Worm (Caenorhabditis elegans): ENCODE results near the gene T07D3.9.
"Not testable (repeated sequence)": the region's sequence is repeated elsewhere in the genome, so short reads cannot be mapped to it uniquely, and the experiment has no call there.

The T07D3.9 gene

ce11 chrII:938549-938948 is 37.8 kb upstream of the T07D3.9 start, which contains the start of gene R07C3.3:
Gene R07C3.3 (plus strand): TSS chrII:938849.
- TF ChIP-seq hlh-6 (tag; optimal IDR thresholded peaks at IDR 0.05), result no peak
- TF ChIP-seq sox-4 (tag; optimal IDR thresholded peaks at IDR 0.05), result no peak
- TF ChIP-seq ceh-22 (tag; optimal IDR thresholded peaks at IDR 0.05), result no peak
- TF ChIP-seq pha-2 (tag; optimal IDR thresholded peaks at IDR 0.05), result no peak
- TF ChIP-seq ceh-14 (tag; optimal IDR thresholded peaks at IDR 0.05), result no peak
- TF ChIP-seq tbx-2 (tag; optimal IDR thresholded peaks at IDR 0.05), result no peak
- no peak for TF ChIP-seq odd-2 (tag; optimal IDR thresholded peaks at IDR 0.05)
- TF ChIP-seq ceh-48 (tag; optimal IDR thresholded peaks at IDR 0.05), result no peak
- TF ChIP-seq fkh-10 (GFP tag; optimal IDR thresholded peaks at IDR 0.05), result no peak
- no peak for TF ChIP-seq pros-1 (tag; optimal IDR thresholded peaks at IDR 0.05)
- no peak for TF ChIP-seq ets-4 (tag; optimal IDR thresholded peaks at IDR 0.05)
- TF ChIP-seq T23F11.4 (GFP tag; optimal IDR thresholded peaks at IDR 0.05), result no peak
- no peak for TF ChIP-seq ceh-18 (tag; optimal IDR thresholded peaks at IDR 0.05)
- TF ChIP-seq eyg-1 (tag; optimal IDR thresholded peaks at IDR 0.05), result no peak
- no peak for TF ChIP-seq C38D4.7 (GFP tag; optimal IDR thresholded peaks at IDR 0.05)
- TF ChIP-seq ztf-16 (tag; optimal IDR thresholded peaks at IDR 0.05), result no peak

- no peak for TF ChIP-seq sox-2 (GFP tag; IDR thresholded peaks at IDR 0.05)
- TF ChIP-seq ref-2 (tag; optimal IDR thresholded peaks at IDR 0.05), result peak; percentile 83
Observed at ce11 chrII:937265-937664, 36.6 kb upstream of the T07D3.9 start.

- no peak for TF ChIP-seq ahr-1 (tag; optimal IDR thresholded peaks at IDR 0.05)
- no peak for TF ChIP-seq eyg-1 (tag; optimal IDR thresholded peaks at IDR 0.05)
- no peak for TF ChIP-seq pag-3 (tag; optimal IDR thresholded peaks at IDR 0.05; ENCODE audit: borderline replicate concordance)
- no peak for TF ChIP-seq C38D4.7 (GFP tag; optimal IDR thresholded peaks at IDR 0.05)
- TF ChIP-seq rnt-1 (tag; optimal IDR thresholded peaks at IDR 0.05), result no peak
- no peak for TF ChIP-seq lin-11 (tag; optimal IDR thresholded peaks at IDR 0.05)
- TF ChIP-seq tbx-7 (tag; optimal IDR thresholded peaks at IDR 0.05), result no peak
Observed at ce11 chrII:932718-933117, 32.0 kb upstream of the T07D3.9 start, which contains the start of gene acs-15. Gene acs-15 (plus strand): TSS chrII:933018.

ce11 chrII:930871-931270 is 30.2 kb upstream of the T07D3.9 start, which contains the start of gene fbxc-34:
Gene fbxc-34 (plus strand): TSS chrII:931171.
- TF ChIP-seq ceh-14 (tag; optimal IDR thresholded peaks at IDR 0.05); dmd-4 (tag; optimal IDR thresholded peaks at IDR 0.05; ENCODE audit: borderline replicate concordance); unc-86 (tag; optimal IDR thresholded peaks at IDR 0.05): not testable (repeated sequence)

- no peak for TF ChIP-seq pha-4 (tag; optimal IDR thresholded peaks at IDR 0.05)
- TF ChIP-seq lin-11 (tag; optimal IDR thresholded peaks at IDR 0.05), result no peak
- no peak for TF ChIP-seq ceh-34 (tag; optimal IDR thresholded peaks at IDR 0.05)
- TF ChIP-seq ceh-45 (GFP tag; IDR thresholded peaks at IDR 0.05), result no peak
- TF ChIP-seq hlh-8 (tag; optimal IDR thresholded peaks at IDR 0.05), result no peak
- TF ChIP-seq eyg-1 (tag; optimal IDR thresholded peaks at IDR 0.05), result no peak
- TF ChIP-seq sox-2 (GFP tag; IDR thresholded peaks at IDR 0.05), result no peak
- TF ChIP-seq pax-1 (tag; optimal IDR thresholded peaks at IDR 0.05), result no peak
- TF ChIP-seq pha-2 (tag; optimal IDR thresholded peaks at IDR 0.05), result no peak
Observed at ce11 chrII:927331-927730, 26.6 kb upstream of the T07D3.9 start, which contains the start of gene R07C3.13. Gene R07C3.13 (minus strand): TSS chrII:927431.

- TF ChIP-seq dve-1 (tag; optimal IDR thresholded peaks at IDR 0.05) (no peak), ceh-14 (tag; optimal IDR thresholded peaks at IDR 0.05) (no peak), lin-11 (tag; optimal IDR thresholded peaks at IDR 0.05) (no peak)
Observed at ce11 chrII:923521-923920, 22.8 kb upstream of the T07D3.9 start, which contains the start of gene fbxc-28. Gene fbxc-28 (plus strand): TSS chrII:923821.

Measured in whole organism, late embryonic.